Worm (Caenorhabditis elegans): ENCODE results near the gene F42A10.7.
A peak's percentile ranks its signal among the peaks of the same experiment; 100 is the strongest.

The F42A10.7 gene

DNA sequence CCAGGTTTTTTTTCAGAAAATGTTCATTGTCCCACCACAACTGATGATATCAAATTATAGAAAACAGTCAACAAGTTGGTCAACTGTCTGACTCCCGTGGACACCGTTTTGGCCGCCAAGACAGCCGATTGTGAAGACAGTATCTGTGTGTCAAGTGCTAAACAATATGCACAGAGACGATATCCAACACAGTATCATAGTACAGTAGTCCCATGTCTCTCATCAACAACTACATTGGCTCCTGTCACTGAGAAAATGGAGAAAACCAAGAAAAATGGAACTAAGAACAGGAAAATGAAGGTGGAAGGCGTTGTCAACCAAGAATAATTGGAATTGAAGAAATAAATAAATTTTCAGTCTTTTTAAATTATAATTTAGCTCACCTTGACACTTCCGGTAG lies 29.8 kb downstream of the F42A10.7 start:
- TF ChIP-seq ZK337.2 (GFP tag; IDR thresholded peaks at IDR 0.05) (no peak), daf-16 (GFP tag; optimal IDR thresholded peaks at IDR 0.05) (no peak), daf-16 (tag; optimal IDR thresholded peaks at IDR 0.05) (peak; percentile 41)

DNA sequence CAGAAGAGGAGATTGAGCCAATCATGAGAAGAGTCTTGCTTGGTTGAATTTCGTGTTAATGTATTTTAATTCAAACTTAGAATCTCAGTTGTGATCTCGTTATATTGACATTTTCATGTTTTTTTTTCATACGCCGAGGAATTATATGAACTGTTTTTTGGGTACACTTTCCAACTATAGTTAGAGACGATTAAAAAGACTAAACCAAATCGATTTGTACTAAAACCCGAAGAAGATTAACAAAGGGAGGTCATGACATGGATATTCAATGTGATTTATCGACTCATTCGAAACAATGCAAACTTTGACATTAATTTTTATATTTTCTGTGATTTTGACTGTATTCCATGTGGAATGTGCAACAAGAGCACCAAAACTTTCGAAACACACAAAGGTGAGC lies 30.6 kb downstream of the F42A10.7 start, which contains the start of gene Y42G9A.2:
Gene Y42G9A.2, plus strand, starts transcription at position 284 of the 400 bp plus-strand sequence.
- TF ChIP-seq aha-1 (tag) (peak; percentile 85), zip-2 (tag; optimal IDR thresholded peaks at IDR 0.05) (peak; percentile 8), T20F7.1 (GFP tag; optimal IDR thresholded peaks at IDR 0.05) (peak; percentile 52), hif-1 (tag; optimal IDR thresholded peaks at IDR 0.05) (no peak)

DNA sequence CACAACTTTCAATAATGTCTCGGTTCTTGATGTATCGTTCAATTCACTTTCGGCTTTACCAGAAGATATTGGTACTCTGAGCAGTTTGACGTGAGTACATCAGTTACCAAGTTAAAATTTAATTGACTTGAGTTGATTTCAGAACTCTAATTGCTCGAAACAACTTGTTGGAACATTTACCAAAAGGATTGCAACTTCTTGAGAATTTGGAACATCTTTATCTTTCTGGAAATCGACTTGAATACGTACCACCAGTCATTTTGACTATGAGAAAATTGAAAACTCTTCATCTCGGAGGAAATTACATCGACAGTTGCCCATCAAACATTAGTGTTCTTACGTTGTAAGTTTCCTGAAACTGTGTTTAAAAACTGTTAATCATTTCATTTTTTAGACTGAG lies 31.7 kb downstream of the F42A10.7 start:
- no peak for TF ChIP-seq zip-2 (tag; optimal IDR thresholded peaks at IDR 0.05)
- peak in 1 of 2 experiments; percentile 93 for TF ChIP-seq unc-62 (GFP tag; optimal IDR thresholded peaks at IDR 0.05 in 1 of 2)
- TF ChIP-seq unc-62 (tag; optimal IDR thresholded peaks at IDR 0.05) = no peak

DNA sequence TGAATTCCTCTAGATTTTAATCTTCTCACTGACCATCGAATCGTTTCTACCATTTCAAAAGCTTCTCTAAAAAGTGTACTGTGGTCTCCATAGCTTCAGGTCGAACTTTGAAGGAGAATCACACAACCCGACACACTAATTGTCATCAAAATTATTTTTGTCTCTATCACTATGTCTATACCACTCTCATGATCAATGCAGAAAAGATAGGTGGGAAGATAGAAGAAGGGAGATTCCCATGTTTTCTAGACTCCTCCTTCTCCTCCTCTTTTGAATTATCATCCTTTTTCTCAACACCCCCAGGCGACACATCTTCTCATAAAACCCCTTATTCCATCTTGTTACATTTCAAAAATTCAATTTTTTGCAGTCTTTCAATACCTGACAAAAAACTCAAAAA lies 32.6 kb downstream of the F42A10.7 start, which contains the start of gene Y42G9A.3:
Gene Y42G9A.3, plus strand, starts transcription at position 363 of the 400 bp plus-strand sequence.
- no peak for TF ChIP-seq lin-39 (tag; optimal IDR thresholded peaks at IDR 0.05)
- TF ChIP-seq Y105C5A.15 (GFP tag; IDR thresholded peaks at IDR 0.05) = no peak
- TF ChIP-seq hlh-30 (tag; optimal IDR thresholded peaks at IDR 0.05; ENCODE audit: insufficient read depth) = peak; percentile 38
- no peak for TF ChIP-seq nhr-77 (tag; optimal IDR thresholded peaks at IDR 0.05)
- no peak for TF ChIP-seq vab-7 (GFP tag; IDR thresholded peaks at IDR 0.05)
- no peak for TF ChIP-seq egl-27 (tag; optimal IDR thresholded peaks at IDR 0.05)
- no peak for TF ChIP-seq pha-4 (GFP tag; IDR thresholded peaks at IDR 0.05)
- TF ChIP-seq pha-4 (tag; optimal IDR thresholded peaks at IDR 0.05) = no peak
- TF ChIP-seq dmd-6 (GFP tag; IDR thresholded peaks at IDR 0.05) = peak; percentile 45; the same call in 1 of the 2 replicates
- no peak for TF ChIP-seq gei-8 (GFP tag; optimal IDR thresholded peaks at IDR 0.05)
- peak; percentile 5 for TF ChIP-seq mxl-3 (GFP tag; optimal IDR thresholded peaks at IDR 0.05)
- TF ChIP-seq lin-1 (GFP tag; IDR thresholded peaks at IDR 0.05) = no peak
- no peak for TF ChIP-seq madf-5 (GFP tag; IDR thresholded peaks at IDR 0.05)
- no peak for TF ChIP-seq rbr-2 (tag; optimal IDR thresholded peaks at IDR 0.05)
- TF ChIP-seq unc-62 (GFP tag; optimal IDR thresholded peaks at IDR 0.05 in 1 of 2) = no peak
- no peak for TF ChIP-seq unc-62 (tag; optimal IDR thresholded peaks at IDR 0.05)
- TF ChIP-seq daf-16 (GFP tag; optimal IDR thresholded peaks at IDR 0.05) = no peak
- TF ChIP-seq daf-16 (tag; optimal IDR thresholded peaks at IDR 0.05) = peak; percentile 30
- TF ChIP-seq zag-1 (tag; optimal IDR thresholded peaks at IDR 0.05) = no peak
- no peak for TF ChIP-seq zip-11 (GFP tag; IDR thresholded peaks at IDR 0.05)
- no peak for TF ChIP-seq Y75B8A.6 (GFP tag; IDR thresholded peaks at IDR 0.05)
- no peak for TF ChIP-seq attf-4 (tag; optimal IDR thresholded peaks at IDR 0.05)
- TF ChIP-seq nhr-28 (tag; optimal IDR thresholded peaks at IDR 0.05) = peak; percentile 53
- TF ChIP-seq nhr-42 (GFP tag; IDR thresholded peaks at IDR 0.05) = no peak

DNA sequence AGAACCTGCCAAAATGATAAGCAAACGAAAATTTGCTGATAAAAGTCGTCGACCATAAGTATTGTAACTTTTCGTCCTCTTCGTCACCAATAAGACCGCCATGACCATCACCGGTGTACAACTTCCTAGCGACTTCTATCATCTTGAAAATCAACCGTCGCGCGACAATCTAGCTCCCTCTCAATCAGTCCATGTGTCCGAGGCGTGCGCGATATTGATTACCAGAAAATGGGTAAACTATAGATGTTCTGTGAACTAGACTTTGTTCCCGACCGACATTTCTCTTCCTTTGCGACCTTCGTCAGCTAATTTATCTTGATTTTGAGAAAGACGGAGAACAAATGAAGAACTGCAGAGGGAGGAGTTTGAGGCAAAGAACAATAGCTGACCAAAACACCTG lies 33.2 kb downstream of the F42A10.7 start:
- TF ChIP-seq hlh-11 (tag; optimal IDR thresholded peaks at IDR 0.05) (peak; percentile 54), mxl-2 (GFP tag; conservative IDR thresholded peaks at IDR 0.05) (no peak), egl-27 (tag; optimal IDR thresholded peaks at IDR 0.05) (no peak), lin-29 (GFP tag; IDR thresholded peaks at IDR 0.05) (no peak), dve-1 (tag; optimal IDR thresholded peaks at IDR 0.05; ENCODE audit: insufficient read depth) (peak; percentile 28), nhr-28 (tag; optimal IDR thresholded peaks at IDR 0.05) (peak; percentile 1), T26A8.4 (GFP tag; IDR thresholded peaks at IDR 0.05) (no peak), dmd-6 (GFP tag; IDR thresholded peaks at IDR 0.05) (peak; percentile 48; the same call in 1 of the 2 replicates), aha-1 (tag) (peak; percentile 84), lim-7 (GFP tag; IDR thresholded peaks at IDR 0.05) (no peak), nhr-25 (tag; optimal IDR thresholded peaks at IDR 0.05; ENCODE audit: borderline replicate concordance, insufficient read depth) (no peak), T20F7.1 (GFP tag; optimal IDR thresholded peaks at IDR 0.05) (no peak), unc-130 (GFP tag; optimal IDR thresholded peaks at IDR 0.05) (no peak), mxl-3 (GFP tag; optimal IDR thresholded peaks at IDR 0.05) (peak; percentile 60), ceh-28 (tag; optimal IDR thresholded peaks at IDR 0.05) (no peak), lsy-2 (tag; optimal IDR thresholded peaks at IDR 0.05) (peak in 1 of 2 experiments; percentile 40), dmd-9 (GFP tag; IDR thresholded peaks at IDR 0.05) (no peak), zfp-2 (tag; optimal IDR thresholded peaks at IDR 0.05) (no peak), vab-7 (GFP tag; IDR thresholded peaks at IDR 0.05) (no peak), nhr-48 (tag; optimal IDR thresholded peaks at IDR 0.05) (peak; percentile 23)
